Fruit fly (Drosophila melanogaster) whole organism, adult: ENCODE results near the gene CG32278.

Source experiments
- CG11617 ChIP-seq: fragments of 200-800 bp; sonication (Bioruptor generic); optimal IDR thresholded peaks from 2 replicates; lab custom pipeline; 2017; ENCODE audit warnings: mild to moderate bottlenecking, missing biosample characterization, missing genetic modification reagents, missing genetic modification characterization
- CG12768 ChIP-seq: fragments of 200-800 bp; sonication (Bioruptor generic); optimal IDR thresholded peaks from 2 replicates; lab custom pipeline; 2017; ENCODE audit warnings: missing biosample characterization, missing genetic modification characterization, mild to moderate bottlenecking, moderate library complexity, missing genetic modification reagents
- CG14711 ChIP-seq: fragments of 200-800 bp; sonication (Bioruptor generic); optimal IDR thresholded peaks from 2 replicates; lab custom pipeline; 2018; ENCODE audit warnings: missing biosample characterization, mild to moderate bottlenecking, missing genetic modification characterization, moderate library complexity
- CG1620 ChIP-seq: fragments of 200-800 bp; sonication (Bioruptor generic); optimal IDR thresholded peaks from 2 replicates; lab custom pipeline; 2016; ENCODE audit warnings: missing biosample characterization, missing genetic modification characterization
- CG33017 ChIP-seq: fragments of 200-800 bp; sonication (Bioruptor generic); optimal IDR thresholded peaks from 2 replicates; lab custom pipeline; 2018; ENCODE audit warnings: missing biosample characterization, mild to moderate bottlenecking, missing genetic modification characterization, moderate library complexity
- CG5204 ChIP-seq: fragments of 200-800 bp; sonication (Bioruptor generic); optimal IDR thresholded peaks from 2 replicates; lab custom pipeline; 2016; ENCODE audit warnings: missing biosample characterization, missing genetic modification characterization
- CG7045 ChIP-seq: fragments of 200-800 bp; sonication (Bioruptor generic); optimal IDR thresholded peaks from 2 replicates; lab custom pipeline; 2017; ENCODE audit warnings: missing biosample characterization, mild to moderate bottlenecking, missing genetic modification characterization
- CG7101 ChIP-seq: fragments of 200-800 bp; sonication (Bioruptor generic); optimal IDR thresholded peaks from 2 replicates; lab custom pipeline; 2018; ENCODE audit warnings: missing biosample characterization, mild to moderate bottlenecking, missing genetic modification characterization, moderate library complexity
- Clk ChIP-seq: fragments of 200-800 bp; sonication (Bioruptor generic); optimal IDR thresholded peaks from 2 replicates; lab custom pipeline; 2017; ENCODE audit warnings: missing biosample characterization, missing genetic modification characterization
- Crg-1 ChIP-seq: fragments of 200-800 bp; sonication (Bioruptor generic); optimal IDR thresholded peaks from 2 replicates; lab custom pipeline; 2016; ENCODE audit warnings: missing biosample characterization, missing genetic modification characterization
- Hr96 ChIP-seq: fragments of 200-800 bp; sonication (Bioruptor generic); optimal IDR thresholded peaks from 2 replicates; lab custom pipeline; 2016; ENCODE audit warnings: missing biosample characterization, missing genetic modification characterization
- Mnt ChIP-seq: fragments of 200-800 bp; sonication (Bioruptor generic); optimal IDR thresholded peaks from 2 replicates; lab custom pipeline; 2016; ENCODE audit warnings: missing biosample characterization, mild to moderate bottlenecking, missing genetic modification characterization
- bab1 ChIP-seq: fragments of 200-800 bp; sonication (Bioruptor generic); optimal IDR thresholded peaks from 3 replicates; lab custom pipeline; 2019; ENCODE audit warnings: missing biosample characterization, mild to moderate bottlenecking, missing genetic modification characterization, moderate library complexity
- cic ChIP-seq: fragments of 200-800 bp; sonication (Bioruptor generic); optimal IDR thresholded peaks from 2 replicates; lab custom pipeline; 2017; ENCODE audit warnings: missing biosample characterization, mild to moderate bottlenecking, missing genetic modification characterization, moderate library complexity
- cnc ChIP-seq, 2 experiments: fragments of >200 bp; optimal IDR thresholded peaks; 2 replicates each; lab custom pipeline; 2017
- kay ChIP-seq: fragments of 200-800 bp; sonication (Bioruptor generic); peaks from one replicate; lab custom pipeline; 2016; ENCODE audit warnings: missing biosample characterization, missing genetic modification characterization, borderline replicate concordance
- ovo ChIP-seq: fragments of 200-800 bp; sonication (Bioruptor generic); optimal IDR thresholded peaks from 2 replicates; lab custom pipeline; 2016; ENCODE audit warnings: missing biosample characterization, missing genetic modification characterization
- pad ChIP-seq: fragments of 200-800 bp; sonication (Bioruptor generic); optimal IDR thresholded peaks from 3 replicates; lab custom pipeline; 2017; ENCODE audit warnings: missing biosample characterization, missing genetic modification characterization, mild to moderate bottlenecking, moderate library complexity, missing genetic modification reagents
- tj ChIP-seq: fragments of 200-800 bp; sonication (Bioruptor generic); optimal IDR thresholded peaks from 3 replicates; lab custom pipeline; 2017; ENCODE audit warnings: missing biosample characterization, mild to moderate bottlenecking, missing genetic modification characterization, moderate library complexity
- toe ChIP-seq: fragments of 200-800 bp; sonication (Bioruptor generic); optimal IDR thresholded peaks from 2 replicates; lab custom pipeline; 2016; ENCODE audit warnings: missing biosample characterization, missing genetic modification characterization

The CG32278 gene

dm6 chr3L:3169107-3169506 is at the start of gene CG32278, which contains the start of gene CG32281:
CG32278 (plus strand) TSS chr3L:3169286.
CG32281 (plus strand) TSS chr3L:3169375.
- TF ChIP-seq Mnt (peak; percentile 28), CG33017 (tag; lab: Kevin White, UChicago) (no peak), CG12768 (GFP tag; lab: Kevin White, UChicago) (no peak), pad (GFP tag; lab: Kevin White, UChicago) (no peak), Crg-1 (GFP tag; lab: Kevin White, UChicago) (no peak), CG11617 (GFP tag; lab: Kevin White, UChicago) (no peak)

dm6 chr3L:3121769-3122432 is 47.2 kb upstream of the CG32278 start:
- TF ChIP-seq Mnt, result no peak
- peak; percentile 91 for TF ChIP-seq kay (GFP tag; lab: Kevin White, UChicago)

DNA sequence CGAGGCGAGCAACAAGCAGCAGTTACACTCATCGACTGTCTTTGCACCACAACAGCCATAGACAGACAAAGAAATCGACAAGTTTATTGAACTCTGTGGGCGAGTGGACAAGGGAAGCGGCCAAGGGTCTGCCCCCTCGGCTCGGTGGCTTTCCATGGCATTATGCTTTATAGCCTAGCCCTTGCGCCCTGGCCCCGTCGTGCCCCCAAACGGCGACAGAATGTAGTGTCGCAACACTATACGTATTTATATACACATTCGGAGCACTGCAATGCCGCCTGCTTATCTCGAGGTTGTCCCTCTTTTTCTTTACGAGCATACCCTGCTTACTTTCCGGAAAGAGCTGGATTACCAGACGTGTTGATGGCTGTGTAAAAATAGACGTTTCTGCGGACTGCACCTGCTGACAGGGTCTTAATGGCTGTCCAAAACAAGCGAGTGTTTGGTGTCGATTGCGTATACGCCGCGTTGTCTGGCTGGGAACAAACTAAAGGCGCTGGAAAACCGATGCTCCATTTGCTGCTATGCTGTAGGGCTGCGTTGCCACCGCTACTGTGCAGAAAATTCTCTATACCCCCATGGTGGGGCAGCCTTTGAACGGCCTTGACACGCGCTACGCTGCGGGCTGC is 46.3 kb upstream of the CG32278 start:
- TF ChIP-seq Hr96 (GFP tag; lab: Kevin White, UChicago) (no peak), Crg-1 (GFP tag; lab: Kevin White, UChicago) (no peak), toe (GFP tag; lab: Kevin White, UChicago) (no peak), cic (GFP tag; lab: Kevin White, UChicago) (no peak), ovo (GFP tag; lab: Kevin White, UChicago) (no peak), CG11617 (GFP tag; lab: Kevin White, UChicago) (no peak), CG33017 (tag; lab: Kevin White, UChicago) (no peak), tj (GFP tag; lab: Kevin White, UChicago) (no peak)

dm6 chr3L:3124519-3124918 is 44.6 kb upstream of the CG32278 start:
- peak; percentile 4 for TF ChIP-seq cic (GFP tag; lab: Kevin White, UChicago)
- no peak for TF ChIP-seq CG5204 (GFP tag; lab: Kevin White, UChicago)
- no peak for TF ChIP-seq CG1620 (GFP tag; lab: Kevin White, UChicago)
- peak; percentile 96 for TF ChIP-seq tj (GFP tag; lab: Kevin White, UChicago)

dm6 chr3L:3124939-3125648 is 44.0 kb upstream of the CG32278 start:
- TF ChIP-seq ovo (GFP tag; lab: Kevin White, UChicago) (no peak), CG5204 (GFP tag; lab: Kevin White, UChicago) (no peak), Hr96 (GFP tag; lab: Kevin White, UChicago) (no peak), Clk (no peak), CG33017 (tag; lab: Kevin White, UChicago) (no peak), CG12768 (GFP tag; lab: Kevin White, UChicago) (no peak), bab1 (GFP tag; lab: Kevin White, UChicago) (no peak), CG7045 (no peak), toe (GFP tag; lab: Kevin White, UChicago) (no peak), CG7101 (tag; lab: Kevin White, UChicago) (no peak), tj (GFP tag; lab: Kevin White, UChicago) (no peak), CG1620 (GFP tag; lab: Kevin White, UChicago) (no peak), cnc (optimal IDR thresholded peaks at IDR 0.05; lab: Kevin White, UChicago) (no peak), CG11617 (GFP tag; lab: Kevin White, UChicago) (no peak), Crg-1 (GFP tag; lab: Kevin White, UChicago) (no peak), kay (GFP tag; lab: Kevin White, UChicago) (no peak), Mnt (no peak), pad (GFP tag; lab: Kevin White, UChicago) (no peak), CG14711 (tag; lab: Kevin White, UChicago) (no peak)

- TF ChIP-seq cnc (optimal IDR thresholded peaks at IDR 0.05; lab: Kevin White, UChicago) (no peak), ovo (GFP tag; lab: Kevin White, UChicago) (no peak), CG14711 (tag; lab: Kevin White, UChicago) (no peak), CG33017 (tag; lab: Kevin White, UChicago) (no peak), CG7101 (tag; lab: Kevin White, UChicago) (no peak), Mnt (no peak), toe (GFP tag; lab: Kevin White, UChicago) (no peak), kay (GFP tag; lab: Kevin White, UChicago) (peak; percentile 60), tj (GFP tag; lab: Kevin White, UChicago) (peak; percentile 55), cic (GFP tag; lab: Kevin White, UChicago) (no peak)
Measured at dm6 chr3L:3125649-3126130, 43.4 kb upstream of the CG32278 start.
